Worm (Caenorhabditis elegans): ENCODE results near the gene C17F4.11.
A peak's percentile ranks its signal among the peaks of the same experiment; 100 is the strongest.

C17F4.11 gene

ce11 chrII:3267815-3268214 is 30.5 kb downstream of the C17F4.11 start (continued):
- TF ChIP-seq snpc-1.2 (GFP tag; IDR thresholded peaks at IDR 0.05): 0 out of 2 replicates have a peak, but pooled peaks have one; percentile 45
- no peak for TF ChIP-seq nhr-111 (GFP tag; optimal IDR thresholded peaks at IDR 0.05)
- TF ChIP-seq ceh-28 (tag; optimal IDR thresholded peaks at IDR 0.05): no peak
- no peak for TF ChIP-seq ceh-32 (tag; optimal IDR thresholded peaks at IDR 0.05; ENCODE audit: poor library complexity)

ce11 chrII:3270598-3270997 is 33.3 kb downstream of the C17F4.11 start:
- TF ChIP-seq hlh-30 (tag; optimal IDR thresholded peaks at IDR 0.05; ENCODE audit: insufficient read depth) (peak; percentile 39), ztf-11 (tag; optimal IDR thresholded peaks at IDR 0.05) (no peak), jun-1 (tag; optimal IDR thresholded peaks at IDR 0.05) (no peak), attf-4 (tag; optimal IDR thresholded peaks at IDR 0.05) (no peak)

- no peak for TF ChIP-seq lin-1 (GFP tag; IDR thresholded peaks at IDR 0.05)
- no peak for TF ChIP-seq attf-4 (tag; optimal IDR thresholded peaks at IDR 0.05)
- TF ChIP-seq set-16 (GFP tag; IDR thresholded peaks at IDR 0.05): peak; percentile 45; the same call in 1 of the 2 replicates
- TF ChIP-seq aha-1 (tag): peak; percentile 58
These were observed 37.7 kb downstream of the C17F4.11 start, which contains the start of gene F02E11.3 for ce11 chrII:3274923-3275322. F02E11.3 (minus strand) TSS chrII:3275023.

- 0 out of 2 replicates have a peak, but pooled peaks have one; percentile 34 for TF ChIP-seq arid-1 (GFP tag; conservative IDR thresholded peaks at IDR 0.05)
- peak; percentile 59 for TF ChIP-seq aha-1 (tag)
- peak in 1 of 2 experiments; percentile 6 for TF ChIP-seq unc-62 (GFP tag; optimal IDR thresholded peaks at IDR 0.05 in 1 of 2)
- no peak for TF ChIP-seq unc-62 (tag; optimal IDR thresholded peaks at IDR 0.05)
- no peak for TF ChIP-seq snpc-4 (tag; optimal IDR thresholded peaks at IDR 0.05)
- TF ChIP-seq daf-19 (GFP tag; conservative IDR thresholded peaks at IDR 0.05): no peak
These were observed 40.4 kb downstream of the C17F4.11 start, which contains the start of gene F02E11.4 for ce11 chrII:3277686-3278085. F02E11.4 (minus strand) TSS chrII:3277786.

- TF ChIP-seq nhr-28 (tag; optimal IDR thresholded peaks at IDR 0.05) (no peak), unc-62 (GFP tag; optimal IDR thresholded peaks at IDR 0.05 in 1 of 2) (peak in 1 of 2 experiments; percentile 62), unc-62 (tag; optimal IDR thresholded peaks at IDR 0.05) (no peak)
These were observed 41.4 kb downstream of the C17F4.11 start, which contains the start of gene wht-4 for ce11 chrII:3278634-3279033. wht-4 (plus strand) TSS chrII:3278934.

- TF ChIP-seq daf-16 (GFP tag; optimal IDR thresholded peaks at IDR 0.05) (no peak), daf-16 (tag; optimal IDR thresholded peaks at IDR 0.05) (no peak), hlh-11 (tag; optimal IDR thresholded peaks at IDR 0.05) (no peak), nhr-76 (tag; optimal IDR thresholded peaks at IDR 0.05) (no peak), ztf-11 (tag; optimal IDR thresholded peaks at IDR 0.05) (no peak), nhr-11 (tag; optimal IDR thresholded peaks at IDR 0.05) (no peak), sdz-12 (GFP tag; optimal IDR thresholded peaks at IDR 0.05) (no peak), lin-39 (tag; optimal IDR thresholded peaks at IDR 0.05) (no peak), unc-62 (GFP tag; optimal IDR thresholded peaks at IDR 0.05 in 1 of 2) (no peak), unc-62 (tag; optimal IDR thresholded peaks at IDR 0.05) (no peak), madf-5 (GFP tag; IDR thresholded peaks at IDR 0.05) (no peak), snpc-4 (tag; optimal IDR thresholded peaks at IDR 0.05) (no peak), fkh-10 (GFP tag; optimal IDR thresholded peaks at IDR 0.05) (no peak), F10B5.3 (tag; optimal IDR thresholded peaks at IDR 0.05) (no peak), mdt-29 (GFP tag; IDR thresholded peaks at IDR 0.05) (no peak), vab-7 (GFP tag; IDR thresholded peaks at IDR 0.05) (no peak), D1046.2 (GFP tag; IDR thresholded peaks at IDR 0.05) (no peak), nhr-41 (GFP tag; IDR thresholded peaks at IDR 0.05) (no peak), ceh-62 (tag; optimal IDR thresholded peaks at IDR 0.05) (no peak), rbr-2 (tag; optimal IDR thresholded peaks at IDR 0.05) (no peak), Y5F2A.4 (GFP tag; optimal IDR thresholded peaks at IDR 0.05) (no peak), attf-4 (tag; optimal IDR thresholded peaks at IDR 0.05) (no peak)
These were observed 45.1 kb downstream of the C17F4.11 start, which contains the start of gene nep-13 for ce11 chrII:3282353-3282752. nep-13 (plus strand) TSS chrII:3282653.

Measured in whole organism, L4 larva.